Worm (Caenorhabditis elegans) whole organism, mixed stage, embryonic: ENCODE data around the gene nhr-91.

Source experiments
- M03D4.4 ChIP-seq: sonication (generic microtip); optimal IDR thresholded peaks from 2 replicates; lab custom pipeline; 2017; ENCODE audit warnings: mild to moderate bottlenecking, missing genetic modification characterization, missing compliant biosample characterization
- bed-3 ChIP-seq: fragments of 200-800 bp; sonication (Bioruptor generic); optimal IDR thresholded peaks from 3 replicates; lab custom pipeline; 2018; ENCODE audit warnings: mild to moderate bottlenecking, missing genetic modification characterization, moderate library complexity, missing compliant biosample characterization
- blmp-1 ChIP-seq: fragments of 150-350 bp; optimal IDR thresholded peaks from 2 replicates; lab custom pipeline; 2014; ENCODE audit warnings: missing biosample characterization, missing genetic modification characterization
- ceh-39 ChIP-seq: fragments of 150-350 bp; optimal IDR thresholded peaks from 2 replicates; lab custom pipeline; 2014; ENCODE audit warnings: missing biosample characterization, missing genetic modification characterization
- ceh-43 ChIP-seq: fragments of 200-800 bp; sonication (Bioruptor generic); optimal IDR thresholded peaks from 2 replicates; lab custom pipeline; 2018; ENCODE audit warnings: mild to moderate bottlenecking, missing genetic modification characterization, moderate library complexity, missing compliant biosample characterization
- ceh-83 ChIP-seq: fragments of 200-800 bp; sonication (Bioruptor generic); optimal IDR thresholded peaks from 2 replicates; lab custom pipeline; 2018; ENCODE audit warnings: mild to moderate bottlenecking, missing genetic modification characterization, missing compliant biosample characterization
- ces-1 ChIP-seq: fragments of 150-350 bp; optimal IDR thresholded peaks from 2 replicates; lab custom pipeline; 2014; ENCODE audit warnings: missing biosample characterization, missing genetic modification reagents, missing genetic modification characterization
- cnd-1 ChIP-seq: fragments of 200-800 bp; sonication (Bioruptor generic); optimal IDR thresholded peaks from 2 replicates; lab custom pipeline; 2018; ENCODE audit warnings: mild to moderate bottlenecking, missing genetic modification characterization, missing compliant biosample characterization
- drap-1 ChIP-seq: fragments of 200-800 bp; sonication (Bioruptor generic); optimal IDR thresholded peaks from 3 replicates; lab custom pipeline; 2018; ENCODE audit warnings: mild to moderate bottlenecking, missing genetic modification characterization, missing compliant biosample characterization
- elt-1 ChIP-seq: sonication (generic microtip); optimal IDR thresholded peaks from 2 replicates; lab custom pipeline; 2017; ENCODE audit warnings: missing genetic modification characterization, mild to moderate bottlenecking, missing compliant biosample characterization, antibody characterized with exemption, moderate library complexity, borderline replicate concordance; ENCODE audit not compliant: insufficient read depth
- elt-3 ChIP-seq: fragments of 150-350 bp; optimal IDR thresholded peaks from 2 replicates; lab custom pipeline; 2014; ENCODE audit warnings: missing biosample characterization, missing genetic modification characterization
- flh-1 ChIP-seq: fragments of 200-800 bp; sonication (Bioruptor generic); optimal IDR thresholded peaks from 2 replicates; lab custom pipeline; 2018; ENCODE audit warnings: mild to moderate bottlenecking, missing genetic modification characterization, moderate library complexity, missing compliant biosample characterization
- ham-2 ChIP-seq: fragments of 200-800 bp; sonication (Bioruptor generic); optimal IDR thresholded peaks from 2 replicates; lab custom pipeline; 2018; ENCODE audit warnings: mild to moderate bottlenecking, missing genetic modification characterization, missing compliant biosample characterization
- hlh-1 ChIP-seq: fragments of 150-350 bp; optimal IDR thresholded peaks from 2 replicates; lab custom pipeline; 2014; ENCODE audit warnings: missing biosample characterization, missing genetic modification reagents, missing genetic modification characterization
- lin-13 ChIP-seq: fragments of 150-350 bp; optimal IDR thresholded peaks from 2 replicates; lab custom pipeline; 2014; ENCODE audit warnings: missing biosample characterization, missing genetic modification characterization
- lin-32 ChIP-seq: fragments of 200-800 bp; sonication (Bioruptor generic); optimal IDR thresholded peaks from 2 replicates; lab custom pipeline; 2018; ENCODE audit warnings: mild to moderate bottlenecking, missing genetic modification characterization, missing compliant biosample characterization
- lsy-2 ChIP-seq: fragments of 150-350 bp; optimal IDR thresholded peaks from 2 replicates; lab custom pipeline; 2014; ENCODE audit warnings: missing biosample characterization, missing genetic modification characterization
- mab-5 ChIP-seq: fragments of 150-350 bp; optimal IDR thresholded peaks from 2 replicates; lab custom pipeline; 2014; ENCODE audit warnings: missing biosample characterization, missing genetic modification characterization
- mep-1 ChIP-seq: fragments of 150-350 bp; optimal IDR thresholded peaks from 2 replicates; lab custom pipeline; 2017; ENCODE audit warnings: missing biosample characterization, missing genetic modification reagents, missing genetic modification characterization, inconsistent platforms
- mls-2 ChIP-seq: sonication (generic microtip); optimal IDR thresholded peaks from 2 replicates; lab custom pipeline; 2016; ENCODE audit warnings: mild to moderate bottlenecking, missing genetic modification characterization, moderate library complexity, missing compliant biosample characterization
- nhr-12 ChIP-seq: fragments of 150-350 bp; optimal IDR thresholded peaks from 2 replicates; lab custom pipeline; 2014; ENCODE audit warnings: missing biosample characterization, missing genetic modification characterization
- nhr-2 ChIP-seq: fragments of 150-350 bp; optimal IDR thresholded peaks from 2 replicates; lab custom pipeline; 2014; ENCODE audit warnings: missing biosample characterization, missing genetic modification characterization
- nhr-237 ChIP-seq: fragments of 150-350 bp; optimal IDR thresholded peaks from 2 replicates; lab custom pipeline; 2014; ENCODE audit warnings: missing biosample characterization, missing genetic modification characterization
- nhr-28 ChIP-seq: fragments of 150-350 bp; optimal IDR thresholded peaks from 2 replicates; lab custom pipeline; 2014; ENCODE audit warnings: missing biosample characterization, missing genetic modification characterization
- nhr-76 ChIP-seq: sonication (generic microtip); optimal IDR thresholded peaks from 2 replicates; lab custom pipeline; 2017; ENCODE audit warnings: missing biosample characterization, missing genetic modification characterization
- pha-4 ChIP-seq: fragments of 150-350 bp; optimal IDR thresholded peaks from 2 replicates; lab custom pipeline; 2018; ENCODE audit warnings: missing biosample characterization, missing genetic modification reagents, missing genetic modification characterization
- sem-2 ChIP-seq: fragments of 200-800 bp; sonication (Bioruptor generic); optimal IDR thresholded peaks from 2 replicates; lab custom pipeline; 2018; ENCODE audit warnings: mild to moderate bottlenecking, missing genetic modification characterization, missing compliant biosample characterization
- snpc-4 ChIP-seq: fragments of 150-350 bp; optimal IDR thresholded peaks from 2 replicates; lab custom pipeline; 2014; ENCODE audit warnings: missing biosample characterization, missing genetic modification characterization
- sptf-1 ChIP-seq: sonication (generic microtip); optimal IDR thresholded peaks from 2 replicates; lab custom pipeline; 2017; ENCODE audit warnings: mild to moderate bottlenecking, missing genetic modification characterization, moderate library complexity, missing compliant biosample characterization
- tbx-8 ChIP-seq: fragments of 200-800 bp; sonication (Bioruptor generic); optimal IDR thresholded peaks from 2 replicates; lab custom pipeline; 2018; ENCODE audit warnings: mild to moderate bottlenecking, missing genetic modification characterization, moderate library complexity, missing compliant biosample characterization
- unc-120 ChIP-seq: sonication (generic microtip); optimal IDR thresholded peaks from 2 replicates; lab custom pipeline; 2017; ENCODE audit warnings: missing genetic modification characterization, missing compliant biosample characterization; ENCODE audit not compliant: poor library complexity, severe bottlenecking
- unc-39 ChIP-seq: fragments of 150-350 bp; optimal IDR thresholded peaks from 2 replicates; lab custom pipeline; 2014; ENCODE audit warnings: missing biosample characterization, missing genetic modification characterization
- unc-62 ChIP-seq: fragments of 150-350 bp; optimal IDR thresholded peaks from 2 replicates; lab custom pipeline; 2014; ENCODE audit warnings: missing biosample characterization, missing genetic modification reagents, missing genetic modification characterization
- zip-8 ChIP-seq: fragments of 150-350 bp; optimal IDR thresholded peaks from 2 replicates; lab custom pipeline; 2014; ENCODE audit warnings: missing biosample characterization, missing genetic modification characterization
- ztf-11 ChIP-seq: fragments of 150-350 bp; optimal IDR thresholded peaks from 2 replicates; lab custom pipeline; 2014; ENCODE audit warnings: missing biosample characterization, missing genetic modification characterization

The nhr-91 gene

DNA sequence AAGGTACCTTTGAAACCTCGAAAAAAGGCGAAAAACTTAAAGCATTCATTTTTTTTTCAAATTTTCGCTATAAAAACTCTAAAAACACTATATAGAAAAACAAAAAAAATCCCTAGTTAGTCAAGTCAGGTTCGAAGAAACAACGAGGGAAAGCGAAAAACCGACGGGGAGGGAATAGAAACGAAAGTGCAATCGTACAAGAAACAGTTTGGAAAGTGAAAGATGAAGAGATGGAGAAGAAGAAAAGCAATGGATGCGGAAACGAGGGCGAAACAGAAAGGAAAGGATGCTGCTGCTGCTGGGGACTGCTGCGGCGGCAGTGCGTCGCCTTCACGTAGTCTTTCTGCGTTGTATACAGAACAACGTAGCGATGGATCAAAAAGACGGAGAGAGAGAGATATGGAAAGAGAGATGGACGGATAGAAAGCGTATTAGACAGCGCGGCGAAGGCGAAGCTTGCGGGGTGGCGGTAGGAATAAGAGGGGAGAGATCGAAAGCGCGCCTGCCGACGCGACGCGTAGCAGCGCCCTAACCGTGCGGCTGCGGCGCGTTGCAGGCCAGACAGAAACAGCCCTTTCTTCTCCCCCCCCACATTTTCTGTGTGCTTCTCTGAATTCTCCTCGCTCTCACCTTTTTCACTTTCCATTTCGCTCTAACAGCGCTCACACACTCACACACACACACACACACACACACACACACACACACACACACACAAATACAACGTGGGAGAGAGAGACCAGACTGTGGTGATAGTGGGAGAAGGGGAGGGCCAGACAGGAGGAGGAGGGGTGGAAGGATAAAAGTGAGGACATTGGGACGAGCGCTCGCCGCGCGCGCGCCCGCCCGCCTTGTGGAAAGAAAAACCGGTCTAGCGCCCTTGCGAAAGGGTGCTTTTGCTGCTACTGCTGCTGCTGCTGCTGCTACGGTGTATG lies 34.1 kb upstream of the nhr-91 start (continued):
- TF ChIP-seq mab-5 (no peak), lin-13 (tag; lab: Kevin White, UChicago) (peak; percentile 27), lin-32 (no peak)
- TF ChIP-seq, all 35 proteins: peak for 26

DNA sequence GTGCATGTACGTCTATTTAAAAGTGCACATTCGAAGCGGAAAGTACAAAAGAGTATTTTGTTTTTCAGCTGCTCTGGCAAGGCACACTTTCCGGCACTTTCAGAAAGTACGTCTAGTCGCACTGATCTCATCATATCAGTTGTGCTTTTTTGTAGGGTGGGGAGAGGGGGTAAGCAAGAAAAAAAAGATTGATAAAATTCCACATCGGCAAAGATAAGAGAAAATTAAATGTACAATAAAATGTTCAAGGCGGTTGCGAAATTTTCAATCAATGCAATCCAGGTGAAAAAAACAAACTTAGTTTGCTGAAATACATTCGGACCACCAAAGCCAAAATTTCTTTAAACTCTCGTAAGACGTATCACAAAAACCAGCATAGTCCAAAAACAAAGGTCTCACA lies 32.9 kb upstream of the nhr-91 start:
- no peak for TF ChIP-seq snpc-4
- no peak for TF ChIP-seq cnd-1 (tag; lab: Kevin White, UChicago)
- TF ChIP-seq sem-2 (GFP tag; lab: Kevin White, UChicago) = no peak
- TF ChIP-seq hlh-1 (tag; lab: Kevin White, UChicago) = no peak
- no peak for TF ChIP-seq bed-3
- no peak for TF ChIP-seq elt-3 (tag; lab: Kevin White, UChicago)
- no peak for TF ChIP-seq unc-120 (tag; lab: Kevin White, UChicago)

ce11 chrX:15276774-15277173 lies 32.4 kb upstream of the nhr-91 start:
- TF ChIP-seq drap-1 = no peak
- TF ChIP-seq zip-8 (tag; lab: Kevin White, UChicago) = no peak
- TF ChIP-seq nhr-28 (tag; lab: Kevin White, UChicago) = no peak
- TF ChIP-seq ceh-43 (GFP tag; lab: Kevin White, UChicago) = no peak
- peak; percentile 60 for TF ChIP-seq pha-4 (tag; lab: Kevin White, UChicago)
- TF ChIP-seq ceh-83 (GFP tag; lab: Kevin White, UChicago) = no peak
- TF ChIP-seq hlh-1 (tag; lab: Kevin White, UChicago) = peak; percentile 5
- peak; percentile 82 for TF ChIP-seq unc-120 (tag; lab: Kevin White, UChicago)
- peak; percentile 59 for TF ChIP-seq lsy-2 (tag; lab: Kevin White, UChicago)
- no peak for TF ChIP-seq M03D4.4 (tag; lab: Kevin White, UChicago)
- no peak for TF ChIP-seq ceh-39 (tag; lab: Kevin White, UChicago)
- no peak for TF ChIP-seq flh-1 (GFP tag; lab: Kevin White, UChicago)
- no peak for TF ChIP-seq sptf-1
- no peak for TF ChIP-seq nhr-12 (tag; lab: Kevin White, UChicago)
- TF ChIP-seq ces-1 (GFP tag; lab: Kevin White, UChicago) = peak; percentile 100
- TF ChIP-seq mab-5 = no peak
- no peak for TF ChIP-seq elt-1
- no peak for TF ChIP-seq unc-39 (tag; lab: Kevin White, UChicago)
- TF ChIP-seq lin-32 = no peak
- no peak for TF ChIP-seq bed-3
- no peak for TF ChIP-seq ham-2
- TF ChIP-seq nhr-2 (tag; lab: Kevin White, UChicago) = no peak
- TF ChIP-seq mep-1 (tag; lab: Kevin White, UChicago) = peak; percentile 73
- TF ChIP-seq mls-2 (tag; lab: Kevin White, UChicago) = no peak
- TF ChIP-seq snpc-4 = no peak
- no peak for TF ChIP-seq tbx-8 (GFP tag; lab: Kevin White, UChicago)
- TF ChIP-seq lin-13 (tag; lab: Kevin White, UChicago) = no peak
- no peak for TF ChIP-seq ztf-11 (tag; lab: Kevin White, UChicago)
- no peak for TF ChIP-seq sem-2 (GFP tag; lab: Kevin White, UChicago)
- TF ChIP-seq nhr-76 (tag; lab: Kevin White, UChicago) = no peak
- TF ChIP-seq nhr-237 (tag; lab: Kevin White, UChicago) = peak; percentile 78
- TF ChIP-seq cnd-1 (tag; lab: Kevin White, UChicago) = peak; percentile 50
- peak; percentile 80 for TF ChIP-seq unc-62
- TF ChIP-seq blmp-1 (tag; lab: Kevin White, UChicago) = peak; percentile 96
- TF ChIP-seq elt-3 (tag; lab: Kevin White, UChicago) = peak; percentile 29
